Fruit fly (Drosophila melanogaster): ENCODE results near the gene pum.

The pum gene

dm6 chr3R:9245576-9246200, 8.2 kb upstream of the pum start, which contains the start of gene Vps15 (continued):
- TF ChIP-seq dimm (GFP tag; IDR thresholded peaks at IDR 0.05) (no peak), HLH54F (GFP tag; optimal IDR thresholded peaks at IDR 0.05) (peak; percentile 47), HmgD (GFP tag; optimal IDR thresholded peaks at IDR 0.05) (no peak), CG3407 (GFP tag; optimal IDR thresholded peaks at IDR 0.05) (peak; percentile 50), CG10267 (tag; optimal IDR thresholded peaks at IDR 0.05) (peak; percentile 83), CG10366 (GFP tag; IDR thresholded peaks at IDR 0.05) (peak; percentile 60), Sry-β (GFP tag; optimal IDR thresholded peaks at IDR 0.05) (no peak), Sox100B (GFP tag; optimal IDR thresholded peaks at IDR 0.05) (peak; percentile 58), CG31388 (GFP tag; optimal IDR thresholded peaks at IDR 0.05) (peak; percentile 19), B-H1 (GFP tag; IDR thresholded peaks at IDR 0.05) (peak; percentile 43; the same call in 2 of the 3 replicates), sens (GFP tag) (peak; percentile 96), grn (GFP tag; optimal IDR thresholded peaks at IDR 0.05) (no peak), cas (GFP tag; IDR thresholded peaks at IDR 0.05) (peak; percentile 50; the same call in 1 of the 2 replicates), Usf (GFP tag; optimal IDR thresholded peaks at IDR 0.05) (no peak), sug (tag; optimal IDR thresholded peaks at IDR 0.05) (peak; percentile 84), HmgZ (tag; optimal IDR thresholded peaks at IDR 0.05) (peak; percentile 85), Bdp1 (GFP tag; optimal IDR thresholded peaks at IDR 0.05) (peak; percentile 5), CG13296 (GFP tag; optimal IDR thresholded peaks at IDR 0.05) (peak; percentile 81), C15 (GFP tag; IDR thresholded peaks at IDR 0.05) (0 out of 3 replicates have a peak, but pooled peaks have one; percentile 18), YL-1 (GFP tag; optimal IDR thresholded peaks at IDR 0.05) (peak; percentile 32), mam (GFP tag; optimal IDR thresholded peaks at IDR 0.05) (peak; percentile 77), Hr39 (optimal IDR thresholded peaks at IDR 0.05) (no peak), nerfin-2 (GFP tag; IDR thresholded peaks at IDR 0.05; ENCODE audit: partially characterized antibody) (peak; percentile 84), CG15269 (tag; optimal IDR thresholded peaks at IDR 0.05) (peak; percentile 83), ara (GFP tag; IDR thresholded peaks at IDR 0.05) (peak; percentile 45; the same call in 1 of the 2 replicates), odd (GFP tag; optimal IDR thresholded peaks at IDR 0.05) (peak; percentile 17), Sin3A (optimal IDR thresholded peaks at IDR 0.05) (no peak), bigmax (GFP tag; optimal IDR thresholded peaks at IDR 0.05) (no peak), CG2712 (tag; optimal IDR thresholded peaks at IDR 0.05) (peak; percentile 90), fd96Cb (tag; optimal IDR thresholded peaks at IDR 0.05) (peak; percentile 71), Six4 (GFP tag; optimal IDR thresholded peaks at IDR 0.05) (peak; percentile 69), CG16813 (GFP tag; IDR thresholded peaks at IDR 0.05; ENCODE audit: partially characterized antibody) (peak; percentile 82), CG10462 (GFP tag; optimal IDR thresholded peaks at IDR 0.05) (peak; percentile 68), CG13894 (tag; optimal IDR thresholded peaks at IDR 0.05) (peak; percentile 80), NC2α (GFP tag; optimal IDR thresholded peaks at IDR 0.05) (peak; percentile 27), Myb (GFP tag; optimal IDR thresholded peaks at IDR 0.05) (peak; percentile 18), CG4360 (GFP tag; IDR thresholded peaks at IDR 0.05) (0 out of 2 replicates have a peak, but pooled peaks have one; percentile 20), CG14965 (GFP tag; optimal IDR thresholded peaks at IDR 0.05; ENCODE audit: borderline replicate concordance) (no peak), CrebB (tag; optimal IDR thresholded peaks at IDR 0.05) (peak; percentile 69), gce (GFP tag; IDR thresholded peaks at IDR 0.05) (no peak), Hmr (GFP tag; optimal IDR thresholded peaks at IDR 0.05) (peak; percentile 73), wek (GFP tag; optimal IDR thresholded peaks at IDR 0.05) (no peak), CG30403 (GFP tag; optimal IDR thresholded peaks at IDR 0.05) (peak; percentile 86), Atf-2 (GFP tag; optimal IDR thresholded peaks at IDR 0.05) (peak; percentile 44), Doc3 (GFP tag; IDR thresholded peaks at IDR 0.05; ENCODE audit: partially characterized antibody) (peak; percentile 93), scrt (GFP tag; optimal IDR thresholded peaks at IDR 0.05) (peak; percentile 65), ash1 (GFP tag; optimal IDR thresholded peaks at IDR 0.05) (no peak), Ada2b (GFP tag; IDR thresholded peaks at IDR 0.05) (peak; percentile 60), corto (GFP tag; optimal IDR thresholded peaks at IDR 0.05) (no peak), bsh (GFP tag; optimal IDR thresholded peaks at IDR 0.05) (peak in 1 of 2 experiments; percentile 82)
